Worm (Caenorhabditis elegans): Measurements from ENCODE around the gene pgp-5.

pgp-5 gene

ce11 chrX:10804441-10804840 lies 54.7 kb downstream of the pgp-5 start, which contains the start of gene F31B12.4:
TSS of gene F31B12.4 (plus strand) at chrX:10804741.
- TF ChIP-seq unc-62 (GFP tag; optimal IDR thresholded peaks at IDR 0.05), result no peak

Data from whole organism, dauer.